Worm (Caenorhabditis elegans) whole organism, L4 larva: Measurements from ENCODE around the gene R02E4.3.

Source experiments
- F37D6.2 ChIP-seq: sonication (generic microtip); optimal IDR thresholded peaks from 2 replicates; lab custom pipeline; 2016; ENCODE audit warnings: mild to moderate bottlenecking, missing genetic modification characterization, missing compliant biosample characterization
- attf-4 ChIP-seq: sonication (generic microtip); optimal IDR thresholded peaks from 3 replicates; lab custom pipeline; 2017; ENCODE audit warnings: missing biosample characterization, missing genetic modification characterization
- pha-4 ChIP-seq, 2 experiments: fragments of 150-350 bp in 1 of 2; fragments of 200-800 bp in 1 of 2; sonication (Bioruptor generic) in 1 of 2; IDR thresholded peaks in 1 of 2; optimal IDR thresholded peaks in 1 of 2; 2 replicates each; pipeline versions ENCODE4 v1.3.6 to Lab custom; 2014 to 2022; ENCODE audit warnings: missing genetic modification characterization in 2 of 2, missing genetic modification reagents in 2 of 2, missing biosample characterization in 1 of 2, missing compliant biosample characterization in 1 of 2
- unc-130 ChIP-seq: sonication (generic microtip); optimal IDR thresholded peaks from 2 replicates; lab custom pipeline; 2016; ENCODE audit warnings: missing genetic modification reagents, missing genetic modification characterization, missing compliant biosample characterization

DNA sequence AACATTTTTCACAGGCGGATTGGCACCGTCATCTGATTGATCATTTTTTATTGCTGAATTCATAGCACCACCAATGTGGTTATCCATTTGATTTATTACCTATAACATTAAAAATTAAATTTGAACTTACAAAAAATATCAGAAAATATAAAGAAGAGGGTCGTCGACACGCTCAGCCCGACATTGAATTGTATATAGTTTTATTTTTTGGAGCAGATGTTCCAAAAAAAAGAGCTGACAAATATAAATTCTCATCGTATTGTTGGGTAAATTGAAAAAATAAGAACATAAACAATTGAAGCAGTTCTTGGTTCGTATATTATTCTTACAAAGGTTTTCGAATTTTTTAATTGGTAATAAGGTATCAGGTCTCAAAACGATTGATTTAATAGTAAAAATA, 2.5 kb upstream of the R02E4.3 start, which contains the start of gene R02E4.1:
- no peak for TF ChIP-seq F37D6.2 (tag; lab: Kevin White, UChicago)
- no peak for TF ChIP-seq unc-130 (GFP tag; lab: Kevin White, UChicago)
- no peak for TF ChIP-seq pha-4 (GFP tag; IDR thresholded peaks at IDR 0.05; lab: Robert Waterston, UW)
- TF ChIP-seq pha-4 (tag; optimal IDR thresholded peaks at IDR 0.05; lab: Kevin White, UChicago), result no peak
- TF ChIP-seq attf-4 (tag; lab: Kevin White, UChicago), result no peak
